Fruit fly (Drosophila melanogaster): Measurements from ENCODE around the gene Pdp.

The Pdp gene

DNA sequence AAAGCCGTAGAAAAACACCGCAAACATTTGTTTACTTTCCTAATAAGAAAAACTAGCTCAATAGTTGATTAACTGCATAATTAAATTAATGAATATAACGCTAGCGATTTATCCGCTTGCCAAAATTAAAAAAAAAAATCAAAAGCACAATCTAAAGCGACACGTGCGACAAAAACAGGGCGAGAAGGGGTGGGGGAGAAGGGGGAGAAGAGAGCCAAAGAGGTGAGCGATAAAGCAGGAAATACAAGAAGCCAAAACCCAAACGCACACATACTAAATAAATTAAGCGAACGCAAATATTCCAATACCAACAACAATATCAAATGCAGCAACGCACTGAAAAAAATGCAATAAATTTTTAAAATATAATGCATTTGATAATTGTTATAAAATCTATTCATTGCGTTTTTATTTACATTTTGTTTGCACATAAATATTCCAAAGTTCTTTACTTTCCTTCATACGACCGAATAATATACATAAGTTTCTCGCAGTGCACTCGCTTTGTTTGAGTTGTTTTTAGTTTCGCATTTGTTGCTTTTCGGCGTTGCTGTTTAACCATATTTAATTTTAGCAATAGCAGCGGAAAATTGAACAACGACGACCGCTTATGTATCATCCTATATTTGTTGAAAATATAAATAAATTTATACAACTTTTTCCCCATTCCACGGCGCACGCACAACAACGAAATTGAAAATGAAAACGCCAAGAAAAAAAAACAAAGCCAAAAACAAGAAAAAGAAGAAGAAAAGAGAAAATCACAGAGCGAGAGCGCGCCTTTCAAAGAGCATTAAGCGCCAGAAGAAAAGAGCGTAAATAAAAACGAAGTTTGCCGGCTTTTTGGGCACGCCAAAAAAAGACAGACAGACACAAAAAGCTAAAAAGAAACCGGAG, 36.2 kb downstream of the Pdp start (continued):
- TF ChIP-seq cg (GFP tag; optimal IDR thresholded peaks at IDR 0.05) (peak; percentile 33), CG30431 (GFP tag; optimal IDR thresholded peaks at IDR 0.05) (peak; percentile 78), Nf-YC (tag; optimal IDR thresholded peaks at IDR 0.05) (peak; percentile 85), Lpt (GFP tag; optimal IDR thresholded peaks at IDR 0.05) (no peak), CG12659 (GFP tag; optimal IDR thresholded peaks at IDR 0.05) (peak; percentile 98), Chrac-16 (GFP tag; optimal IDR thresholded peaks at IDR 0.05) (peak; percentile 87), Ada2b (GFP tag; IDR thresholded peaks at IDR 0.05) (peak; percentile 96), Atf6 (GFP tag; IDR thresholded peaks at IDR 0.05) (peak; percentile 98), CG4328 (GFP tag; optimal IDR thresholded peaks at IDR 0.05) (peak; percentile 90), ase (GFP tag; IDR thresholded peaks at IDR 0.05) (peak; percentile 96), CG30020 (tag; optimal IDR thresholded peaks at IDR 0.05) (peak; percentile 71), Hr3 (GFP tag; optimal IDR thresholded peaks at IDR 0.05) (peak; percentile 95), E2f1 (GFP tag; IDR thresholded peaks at IDR 0.05) (peak; percentile 96), Ets97D (GFP tag; optimal IDR thresholded peaks at IDR 0.05) (peak; percentile 74), E2f2 (GFP tag; IDR thresholded peaks at IDR 0.05) (peak; percentile 82), tin (GFP tag; optimal IDR thresholded peaks at IDR 0.05) (peak; percentile 93), ranshi (GFP tag; IDR thresholded peaks at IDR 0.05) (peak; percentile 95), CG9797 (GFP tag; optimal IDR thresholded peaks at IDR 0.05) (no peak), GATAe (GFP tag; conservative IDR thresholded peaks at IDR 0.05) (peak; percentile 92), Gsc (GFP tag; IDR thresholded peaks at IDR 0.05) (peak; percentile 69), CG9215 (GFP tag; IDR thresholded peaks at IDR 0.05) (peak; percentile 90), Sox102F (GFP tag; optimal IDR thresholded peaks at IDR 0.05) (peak; percentile 99), ind (GFP tag; optimal IDR thresholded peaks at IDR 0.05) (peak; percentile 92), Fer3 (tag; optimal IDR thresholded peaks at IDR 0.05) (peak; percentile 97), odd (GFP tag; optimal IDR thresholded peaks at IDR 0.05) (peak; percentile 93), CG7271 (tag; optimal IDR thresholded peaks at IDR 0.05) (peak; percentile 61), chn (GFP tag; optimal IDR thresholded peaks at IDR 0.05) (peak; percentile 81), CG9932 (GFP tag; IDR thresholded peaks at IDR 0.05) (peak; percentile 93), CG17612 (GFP tag; IDR thresholded peaks at IDR 0.05) (peak; percentile 84), CG15514 (GFP tag; optimal IDR thresholded peaks at IDR 0.05) (peak; percentile 89), disco-r (GFP tag; optimal IDR thresholded peaks at IDR 0.05) (peak; percentile 88), otp (GFP tag; IDR thresholded peaks at IDR 0.05) (peak; percentile 94), CG2889 (GFP tag; IDR thresholded peaks at IDR 0.05) (peak; percentile 93), insv (GFP tag; optimal IDR thresholded peaks at IDR 0.05) (peak in 1 of 2 experiments; percentile 65), nmo (GFP tag; optimal IDR thresholded peaks at IDR 0.05) (peak; percentile 97), CG2116 (GFP tag; optimal IDR thresholded peaks at IDR 0.05) (peak; percentile 67), Nf-YA (GFP tag; IDR thresholded peaks at IDR 0.05) (peak; percentile 94), CG31388 (GFP tag; optimal IDR thresholded peaks at IDR 0.05) (peak; percentile 86), CG6854 (GFP tag; optimal IDR thresholded peaks at IDR 0.05) (peak; percentile 94), CG10543 (GFP tag; optimal IDR thresholded peaks at IDR 0.05) (peak; percentile 90), CG3065 (GFP tag; optimal IDR thresholded peaks at IDR 0.05) (peak; percentile 87), Bteb2 (GFP tag; optimal IDR thresholded peaks at IDR 0.05) (peak; percentile 92), CG8944 (GFP tag; optimal IDR thresholded peaks at IDR 0.05) (peak; percentile 83), CG11456 (GFP tag; IDR thresholded peaks at IDR 0.05) (peak; percentile 94), Elba2 (GFP tag; optimal IDR thresholded peaks at IDR 0.05) (no peak), fd64A (GFP tag; optimal IDR thresholded peaks at IDR 0.05) (peak; percentile 74), fu2 (GFP tag; optimal IDR thresholded peaks at IDR 0.05) (peak; percentile 88), CG7928 (GFP tag; optimal IDR thresholded peaks at IDR 0.05) (peak; percentile 76), Myb (GFP tag; optimal IDR thresholded peaks at IDR 0.05) (peak; percentile 68), Hand (GFP tag; optimal IDR thresholded peaks at IDR 0.05) (peak; percentile 94)
